Worm (Caenorhabditis elegans) whole organism, midembryonic: ENCODE data around the gene F46C8.1.

ENCODE experiments used
- cog-1 ChIP-seq: sonication (generic microtip); optimal IDR thresholded peaks from 2 replicates; lab custom pipeline; 2016; ENCODE audit warnings: missing genetic modification characterization, missing compliant biosample characterization
- flt-1 ChIP-seq: fragments of 200-800 bp; sonication (Bioruptor generic); IDR thresholded peaks from 2 replicates; pipeline ENCODE4 v1.3.6; 2022; ENCODE audit warnings: missing genetic modification characterization, missing compliant biosample characterization
- med-1 ChIP-seq: sonication (generic microtip); optimal IDR thresholded peaks from 2 replicates; lab custom pipeline; 2017; ENCODE audit warnings: missing genetic modification characterization, mild to moderate bottlenecking, missing compliant biosample characterization, antibody characterized with exemption, missing genetic modification reagents; ENCODE audit not compliant: insufficient read depth
- ztf-23 ChIP-seq: fragments of 200-800 bp; sonication (Bioruptor generic); IDR thresholded peaks from 2 replicates; pipeline ENCODE4 v1.3.6; 2022; ENCODE audit warnings: missing genetic modification reagents, missing genetic modification characterization, missing compliant biosample characterization
- ztf-29 ChIP-seq: fragments of 200-800 bp; sonication (Bioruptor generic); IDR thresholded peaks from 2 replicates; pipeline ENCODE4 v1.3.6; 2022; ENCODE audit warnings: missing genetic modification reagents, missing genetic modification characterization, missing compliant biosample characterization

DNA sequence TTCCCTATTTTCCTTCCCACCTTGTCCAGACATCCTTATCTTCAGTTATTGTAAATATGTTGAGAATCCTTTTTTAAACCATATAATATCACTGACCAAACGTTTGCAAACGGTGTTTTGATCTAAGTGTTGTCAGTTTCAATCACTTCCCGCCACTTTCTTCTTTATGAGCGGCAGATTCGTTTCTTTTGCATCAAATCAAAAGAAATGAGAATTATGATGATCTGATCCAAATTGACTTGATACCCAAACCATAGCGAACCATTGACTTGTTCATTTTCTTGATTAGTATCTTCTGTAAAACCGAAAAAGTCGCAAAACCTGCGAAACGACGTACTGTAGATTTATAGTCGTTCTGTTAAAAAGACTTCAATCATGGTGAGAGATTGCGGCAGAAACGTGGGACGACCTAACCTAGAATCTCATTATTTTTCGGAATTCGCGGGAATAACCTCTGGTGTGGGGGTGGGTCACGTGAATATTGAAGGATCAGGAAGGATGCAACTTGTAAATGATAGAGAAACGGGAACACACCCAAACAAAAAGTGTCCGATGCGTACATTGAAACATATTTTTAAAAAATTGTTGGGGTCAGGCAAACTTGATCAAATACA is 45.8 kb downstream of the F46C8.1 start:
- TF ChIP-seq cog-1 (tag; lab: Kevin White, UChicago) (no peak), ztf-23 (GFP tag; lab: Robert Waterston, UW) (no peak), ztf-29 (GFP tag; lab: Robert Waterston, UW) (no peak), med-1 (GFP tag; lab: Kevin White, UChicago) (no peak), flt-1 (no peak)
